Worm (Caenorhabditis elegans) whole organism, L1 larva: ENCODE measurements around the gene cec-3.
A peak's percentile ranks its signal among the peaks of the same experiment; 100 is the strongest.

Experiments
- F16B12.6 ChIP-seq: fragments of 150-350 bp; optimal IDR thresholded peaks from 2 replicates; lab custom pipeline; 2014; ENCODE audit warnings: missing biosample characterization, missing genetic modification characterization
- blmp-1 ChIP-seq: fragments of 150-350 bp; optimal IDR thresholded peaks from 2 replicates; lab custom pipeline; 2014; ENCODE audit warnings: missing biosample characterization, missing genetic modification characterization
- dpl-1 ChIP-seq, 3 experiments: fragments of 150-350 bp in 2 of 3; sonication (generic microtip) in 1 of 3; optimal IDR thresholded peaks; 2 replicates each; lab custom pipeline; 2014 to 2017; ENCODE audit warnings: missing biosample characterization in 3 of 3, missing genetic modification characterization in 3 of 3, missing genetic modification reagents in 3 of 3
- dsc-1 ChIP-seq: sonication (generic microtip); optimal IDR thresholded peaks from 2 replicates; lab custom pipeline; 2016; ENCODE audit warnings: mild to moderate bottlenecking, missing genetic modification characterization, missing compliant biosample characterization
- efl-1 ChIP-seq, 4 experiments: fragments of 150-350 bp; optimal IDR thresholded peaks in 3 of 4; peaks in 1 of 4; 1 replicate in 1 of 4; 2 replicates in 3 of 4; lab custom pipeline; 2014; ENCODE audit warnings: missing biosample characterization in 2 of 4, missing genetic modification characterization in 2 of 4, missing genetic modification reagents in 2 of 4
- elt-2 ChIP-seq: sonication (generic microtip); optimal IDR thresholded peaks from 2 replicates; lab custom pipeline; 2016; ENCODE audit warnings: missing genetic modification characterization, mild to moderate bottlenecking, inconsistent platforms, missing compliant biosample characterization, missing genetic modification reagents
- elt-3 ChIP-seq, 6 experiments: fragments of 150-350 bp in 1 of 6; sonication (generic microtip); optimal IDR thresholded peaks; 2 replicates each; lab custom pipeline; 2017 to 2018; ENCODE audit warnings: missing biosample characterization in 6 of 6, missing genetic modification characterization in 6 of 6, inconsistent platforms in 1 of 6
- ets-5 ChIP-seq: fragments of 200-800 bp; sonication (Bioruptor generic); IDR thresholded peaks from 2 replicates; pipeline ENCODE4 v1.3.6; 2022; ENCODE audit warnings: missing genetic modification characterization, missing compliant biosample characterization
- grh-1 ChIP-seq: fragments of 200-800 bp; sonication (Bioruptor generic); IDR thresholded peaks from 2 replicates; pipeline ENCODE4 v1.3.6; 2022; ENCODE audit warnings: missing genetic modification reagents, missing genetic modification characterization, missing compliant biosample characterization
- lin-14 ChIP-seq: fragments of 200-800 bp; sonication (Bioruptor generic); optimal IDR thresholded peaks from 2 replicates; lab custom pipeline; 2018; ENCODE audit warnings: mild to moderate bottlenecking, missing genetic modification characterization, moderate library complexity, missing compliant biosample characterization
- lin-35 ChIP-seq, 2 experiments: fragments of 150-350 bp; optimal IDR thresholded peaks; 2 replicates each; lab custom pipeline; 2014; ENCODE audit warnings: missing biosample characterization in 2 of 2, missing genetic modification characterization in 2 of 2, missing genetic modification reagents in 2 of 2
- lir-3 ChIP-seq: sonication (generic microtip); optimal IDR thresholded peaks from 2 replicates; lab custom pipeline; 2016; ENCODE audit warnings: mild to moderate bottlenecking, missing genetic modification characterization, moderate library complexity, missing compliant biosample characterization; ENCODE audit not compliant: poor library complexity
- nhr-19 ChIP-seq: fragments of 200-800 bp; sonication (Bioruptor generic); conservative IDR thresholded peaks from 2 replicates; pipeline ENCODE4 v1.3.6; 2022; ENCODE audit warnings: missing genetic modification characterization, missing compliant biosample characterization
- nhr-47 ChIP-seq: sonication (generic microtip); optimal IDR thresholded peaks from 2 replicates; lab custom pipeline; 2016; ENCODE audit warnings: mild to moderate bottlenecking, missing genetic modification characterization, moderate library complexity, missing compliant biosample characterization
- nhr-71 ChIP-seq: sonication (generic microtip); optimal IDR thresholded peaks from 2 replicates; lab custom pipeline; 2016; ENCODE audit warnings: mild to moderate bottlenecking, missing genetic modification characterization, moderate library complexity, missing compliant biosample characterization
- nhr-85 ChIP-seq: sonication (generic microtip); peaks from one replicate; lab custom pipeline; 2016; ENCODE audit warnings: missing genetic modification characterization, inconsistent platforms, missing compliant biosample characterization
- pag-3 ChIP-seq: sonication (generic microtip); optimal IDR thresholded peaks from 2 replicates; lab custom pipeline; 2017; ENCODE audit warnings: missing genetic modification characterization, mild to moderate bottlenecking, missing compliant biosample characterization, antibody characterized with exemption, borderline replicate concordance; ENCODE audit not compliant: insufficient read depth
- pax-3 ChIP-seq: fragments of 200-800 bp; sonication (Bioruptor generic); optimal IDR thresholded peaks from 2 replicates; lab custom pipeline; 2018; ENCODE audit warnings: mild to moderate bottlenecking, missing genetic modification characterization, moderate library complexity, missing compliant biosample characterization
- pqm-1 ChIP-seq: sonication (generic microtip); optimal IDR thresholded peaks from 3 replicates; lab custom pipeline; 2017; ENCODE audit warnings: missing biosample characterization, missing genetic modification characterization
- snu-23 ChIP-seq: sonication (generic microtip); optimal IDR thresholded peaks from 2 replicates; lab custom pipeline; 2016; ENCODE audit warnings: missing genetic modification characterization, missing compliant biosample characterization
- sptf-1 ChIP-seq: fragments of 150-350 bp; optimal IDR thresholded peaks from 2 replicates; lab custom pipeline; 2014; ENCODE audit warnings: missing biosample characterization, missing genetic modification characterization
- tbx-2 ChIP-seq: sonication (generic microtip); optimal IDR thresholded peaks from 2 replicates; lab custom pipeline; 2016; ENCODE audit warnings: missing genetic modification characterization, missing compliant biosample characterization
- unc-30 ChIP-seq: sonication (generic microtip); optimal IDR thresholded peaks from 2 replicates; lab custom pipeline; 2017; ENCODE audit warnings: missing biosample characterization, missing genetic modification characterization
- unc-62 ChIP-seq: fragments of 150-350 bp; optimal IDR thresholded peaks from 2 replicates; lab custom pipeline; 2014; ENCODE audit warnings: missing biosample characterization, missing genetic modification reagents, missing genetic modification characterization
- ztf-4 ChIP-seq: fragments of 150-350 bp; optimal IDR thresholded peaks from 2 replicates; lab custom pipeline; 2014; ENCODE audit warnings: missing biosample characterization, missing genetic modification characterization

The cec-3 gene

ce11 chrII:7806872-7807271 is 50.5 kb downstream of the cec-3 start (continued):
- TF ChIP-seq pag-3 (tag; lab: Kevin White, UChicago) (peak; percentile 28), nhr-47 (tag; lab: Kevin White, UChicago) (peak; percentile 19), elt-3 (tag; optimal IDR thresholded peaks at IDR 0.05; lab: Kevin White, UChicago) (peak in 2 of 6 experiments; percentile 23 to 28), grh-1 (GFP tag; lab: Robert Waterston, UW) (peak; percentile 90), sptf-1 (tag; lab: Kevin White, UChicago) (no peak), snu-23 (GFP tag; lab: Kevin White, UChicago) (peak; percentile 52), pax-3 (tag; lab: Kevin White, UChicago) (no peak), dsc-1 (tag; lab: Kevin White, UChicago) (no peak), nhr-71 (tag; lab: Kevin White, UChicago) (peak; percentile 74), nhr-19 (peak; percentile 31), pqm-1 (no peak), tbx-2 (tag; lab: Kevin White, UChicago) (no peak), dpl-1 (GFP tag; optimal IDR thresholded peaks at IDR 0.05; lab: Kevin White, UChicago) (peak; percentile 68 to 79 (median 77)), unc-62 (no peak), efl-1 (optimal IDR thresholded peaks at IDR 0.05; lab: Kevin White, UChicago) (peak; percentile 57 to 65), efl-1 (GFP tag; optimal IDR thresholded peaks at IDR 0.05 in 1 of 2; lab: Kevin White, UChicago) (peak; percentile 75 to 97), lir-3 (tag; lab: Kevin White, UChicago) (no peak)
- TF ChIP-seq, all 84 proteins: peak for 20

DNA sequence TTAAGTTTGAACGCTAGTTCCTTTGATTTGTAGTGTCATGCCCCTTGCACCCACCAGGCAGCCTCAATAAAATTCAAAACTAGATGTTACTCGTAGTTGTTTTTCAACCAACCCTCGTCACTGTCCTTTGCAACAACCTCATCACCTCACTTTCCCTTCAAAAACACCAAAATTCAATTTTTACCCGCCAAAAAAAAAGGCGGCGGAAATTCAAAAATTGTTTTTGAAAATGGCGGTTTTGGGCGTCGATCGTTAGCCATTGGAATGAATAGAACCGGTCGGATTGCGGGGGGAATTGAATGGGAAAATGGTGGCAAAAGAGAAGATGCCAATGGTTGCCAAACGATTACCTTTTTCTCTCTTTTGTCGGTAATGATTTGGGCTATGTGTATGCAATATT is 51.3 kb downstream of the cec-3 start:
- peak; percentile 17 for TF ChIP-seq lin-14 (GFP tag; lab: Kevin White, UChicago)
- TF ChIP-seq dpl-1 (GFP tag; optimal IDR thresholded peaks at IDR 0.05; lab: Kevin White, UChicago): peak; percentile 17 to 50 (median 40)
- no peak for TF ChIP-seq ztf-4
- no peak for TF ChIP-seq ets-5 (GFP tag; lab: Robert Waterston, UW)
- TF ChIP-seq F16B12.6 (tag; lab: Kevin White, UChicago): no peak
- no peak for TF ChIP-seq elt-2
- peak in 1 of 2 experiments; percentile 63 for TF ChIP-seq lin-35 (GFP tag; optimal IDR thresholded peaks at IDR 0.05; lab: Kevin White, UChicago)
- TF ChIP-seq efl-1 (optimal IDR thresholded peaks at IDR 0.05; lab: Kevin White, UChicago): peak in 1 of 2 experiments; percentile 11
- TF ChIP-seq efl-1 (GFP tag; optimal IDR thresholded peaks at IDR 0.05 in 1 of 2; lab: Kevin White, UChicago): peak; percentile 46 to 94
- TF ChIP-seq blmp-1 (tag; lab: Kevin White, UChicago): peak; percentile 53
- TF ChIP-seq unc-30 (tag; lab: Kevin White, UChicago): no peak
- peak; percentile 18 for TF ChIP-seq nhr-85
